Fruit fly (Drosophila melanogaster) whole organism, pupa: ENCODE results near the gene mRpS18B.

Experiments
- CG10348 ChIP-seq: fragments of 200-800 bp; sonication (Bioruptor generic); IDR thresholded peaks from 2 replicates; pipeline ENCODE4 v1.3.6; 2022; ENCODE audit warnings: missing biosample characterization, missing genetic modification characterization
- CG12605 ChIP-seq: fragments of 200-800 bp; sonication (Bioruptor generic); IDR thresholded peaks from 2 replicates; pipeline ENCODE4 v1.3.6; 2022; ENCODE audit warnings: missing biosample characterization, missing genetic modification characterization
- CG13204 ChIP-seq: fragments of 200-800 bp; sonication (Bioruptor generic); optimal IDR thresholded peaks from 2 replicates; lab custom pipeline; 2018; ENCODE audit warnings: missing biosample characterization, mild to moderate bottlenecking, missing genetic modification characterization, moderate library complexity
- CG14655 ChIP-seq: fragments of 200-800 bp; sonication (Bioruptor generic); optimal IDR thresholded peaks from 3 replicates; lab custom pipeline; 2017; ENCODE audit warnings: mild to moderate bottlenecking, missing biosample characterization, missing genetic modification reagents, missing genetic modification characterization
- CG15710 ChIP-seq: fragments of 200-800 bp; sonication (Bioruptor generic); optimal IDR thresholded peaks from 2 replicates; lab custom pipeline; 2018; ENCODE audit warnings: missing biosample characterization, mild to moderate bottlenecking, missing genetic modification characterization, moderate library complexity
- CG17806 ChIP-seq: fragments of 200-800 bp; sonication (Bioruptor generic); optimal IDR thresholded peaks from 2 replicates; lab custom pipeline; 2018; ENCODE audit warnings: missing biosample characterization, mild to moderate bottlenecking, missing genetic modification characterization, moderate library complexity
- CG32121 ChIP-seq: fragments of 200-800 bp; sonication (Bioruptor generic); IDR thresholded peaks from 2 replicates; pipeline ENCODE4 v1.3.6; 2022; ENCODE audit warnings: missing biosample characterization, missing genetic modification characterization
- CG34367 ChIP-seq: fragments of 200-800 bp; sonication (Bioruptor generic); optimal IDR thresholded peaks from 2 replicates; lab custom pipeline; 2018; ENCODE audit warnings: missing biosample characterization, mild to moderate bottlenecking, missing genetic modification characterization
- CG4496 ChIP-seq: fragments of 200-800 bp; sonication (Bioruptor generic); IDR thresholded peaks from 3 replicates; pipeline ENCODE4 v1.3.6; 2022; ENCODE audit warnings: missing biosample characterization, missing genetic modification characterization
- CG8159 ChIP-seq: fragments of 200-800 bp; sonication (Bioruptor generic); optimal IDR thresholded peaks from 3 replicates; lab custom pipeline; 2018; ENCODE audit warnings: missing biosample characterization, mild to moderate bottlenecking, missing genetic modification characterization, moderate library complexity
- CG8301 ChIP-seq: fragments of 200-800 bp; sonication (Bioruptor generic); optimal IDR thresholded peaks from 2 replicates; lab custom pipeline; 2018; ENCODE audit warnings: missing biosample characterization, mild to moderate bottlenecking, missing genetic modification characterization
- CG9948 ChIP-seq: fragments of 200-800 bp; sonication (Bioruptor generic); optimal IDR thresholded peaks from 2 replicates; lab custom pipeline; 2018; ENCODE audit warnings: missing biosample characterization, mild to moderate bottlenecking, missing genetic modification characterization, moderate library complexity
- D1 ChIP-seq: fragments of 200-800 bp; sonication (Bioruptor generic); optimal IDR thresholded peaks from 2 replicates; lab custom pipeline; 2018; ENCODE audit warnings: missing biosample characterization, mild to moderate bottlenecking, missing genetic modification characterization, moderate library complexity
- EcR ChIP-seq: fragments of 200-800 bp; sonication (Bioruptor generic); optimal IDR thresholded peaks from 3 replicates; lab custom pipeline; 2019; ENCODE audit warnings: missing biosample characterization, missing genetic modification characterization, mild to moderate bottlenecking, moderate library complexity, missing genetic modification reagents
- Ets98B ChIP-seq: fragments of 200-800 bp; sonication (Bioruptor generic); IDR thresholded peaks from 2 replicates; pipeline ENCODE4 v1.3.6; 2022; ENCODE audit warnings: missing biosample characterization, missing genetic modification characterization
- Pif1A ChIP-seq: fragments of 200-800 bp; sonication (Bioruptor generic); optimal IDR thresholded peaks from 3 replicates; lab custom pipeline; 2016; ENCODE audit warnings: missing biosample characterization, missing genetic modification characterization
- Pif1B ChIP-seq: fragments of 200-800 bp; sonication (Bioruptor generic); optimal IDR thresholded peaks from 3 replicates; lab custom pipeline; 2016; ENCODE audit warnings: missing biosample characterization, missing genetic modification characterization
- Snoo ChIP-seq: fragments of 200-800 bp; sonication (Bioruptor generic); optimal IDR thresholded peaks from 3 replicates; lab custom pipeline; 2017; ENCODE audit warnings: missing biosample characterization, mild to moderate bottlenecking, missing genetic modification characterization, inconsistent platforms
- fd96Ca ChIP-seq: fragments of 200-800 bp; sonication (Bioruptor generic); IDR thresholded peaks from 3 replicates; pipeline ENCODE4 v1.3.6; 2022; ENCODE audit warnings: missing biosample characterization, missing genetic modification characterization
- gl ChIP-seq: fragments of 200-800 bp; sonication (Bioruptor generic); optimal IDR thresholded peaks from 2 replicates; lab custom pipeline; 2018; ENCODE audit warnings: missing biosample characterization, mild to moderate bottlenecking, missing genetic modification characterization
- rn ChIP-seq: fragments of 200-800 bp; sonication (Bioruptor generic); IDR thresholded peaks from 2 replicates; pipeline ENCODE4 v1.3.6; 2022; ENCODE audit warnings: missing biosample characterization, missing genetic modification characterization

Gene mRpS18B

dm6 chr2L:20075234-20075803, 21.7 kb downstream of the mRpS18B start, which contains the start of the genes pr and neb:
Gene pr (minus strand): TSS chr2L:20075458.
Gene neb (plus strand): TSS chr2L:20075757.
- TF ChIP-seq Pif1B (peak; percentile 61), gl (tag; lab: Kevin White, UChicago) (no peak), CG13204 (GFP tag; lab: Kevin White, UChicago) (no peak), Snoo (tag; lab: Kevin White, UChicago) (no peak), rn (GFP tag; lab: Robert Waterston, UW) (no peak), CG34367 (tag; lab: Kevin White, UChicago) (peak; percentile 36), CG12605 (GFP tag; lab: Robert Waterston, UW) (0 out of 2 replicates have a peak, but pooled peaks have one; percentile 39), CG15710 (tag; lab: Kevin White, UChicago) (peak; percentile 50), CG8159 (tag; lab: Kevin White, UChicago) (no peak), CG4496 (GFP tag; lab: Robert Waterston, UW) (no peak)

dm6 chr2L:20074388-20074787, 22.7 kb downstream of the mRpS18B start:
- TF ChIP-seq CG12605 (GFP tag; lab: Robert Waterston, UW) (no peak), CG10348 (no peak), fd96Ca (GFP tag; lab: Robert Waterston, UW) (no peak), Pif1A (no peak), CG9948 (tag; lab: Kevin White, UChicago) (no peak), CG32121 (GFP tag; lab: Robert Waterston, UW) (no peak), CG34367 (tag; lab: Kevin White, UChicago) (no peak), CG14655 (GFP tag; lab: Kevin White, UChicago) (no peak), CG17806 (tag; lab: Kevin White, UChicago) (no peak), CG15710 (tag; lab: Kevin White, UChicago) (no peak), Snoo (tag; lab: Kevin White, UChicago) (no peak), rn (GFP tag; lab: Robert Waterston, UW) (no peak), CG4496 (GFP tag; lab: Robert Waterston, UW) (no peak), CG8301 (tag; lab: Kevin White, UChicago) (no peak), CG8159 (tag; lab: Kevin White, UChicago) (no peak), EcR (GFP tag; lab: Kevin White, UChicago) (no peak), gl (tag; lab: Kevin White, UChicago) (no peak)

dm6 chr2L:20072095-20072494, 25.0 kb downstream of the mRpS18B start, which contains the start of gene CG10730:
Gene CG10730 (minus strand): TSS chr2L:20072195.
- no peak for TF ChIP-seq EcR (GFP tag; lab: Kevin White, UChicago)
- TF ChIP-seq CG32121 (GFP tag; lab: Robert Waterston, UW), result no peak
- no peak for TF ChIP-seq D1 (tag; lab: Kevin White, UChicago)
- TF ChIP-seq Pif1A, result no peak
- no peak for TF ChIP-seq CG4496 (GFP tag; lab: Robert Waterston, UW)
- no peak for TF ChIP-seq Snoo (tag; lab: Kevin White, UChicago)
- TF ChIP-seq CG9948 (tag; lab: Kevin White, UChicago), result no peak
- TF ChIP-seq Pif1B, result no peak
- TF ChIP-seq CG8301 (tag; lab: Kevin White, UChicago), result no peak
- no peak for TF ChIP-seq CG15710 (tag; lab: Kevin White, UChicago)
- TF ChIP-seq CG8159 (tag; lab: Kevin White, UChicago), result no peak
- TF ChIP-seq gl (tag; lab: Kevin White, UChicago), result no peak
- no peak for TF ChIP-seq CG34367 (tag; lab: Kevin White, UChicago)
- no peak for TF ChIP-seq Ets98B (GFP tag; lab: Robert Waterston, UW)
- TF ChIP-seq CG10348, result no peak
- no peak for TF ChIP-seq CG14655 (GFP tag; lab: Kevin White, UChicago)
- TF ChIP-seq CG12605 (GFP tag; lab: Robert Waterston, UW), result no peak
- TF ChIP-seq rn (GFP tag; lab: Robert Waterston, UW), result no peak
- TF ChIP-seq fd96Ca (GFP tag; lab: Robert Waterston, UW), result no peak
- TF ChIP-seq CG17806 (tag; lab: Kevin White, UChicago), result no peak

- TF ChIP-seq EcR (GFP tag; lab: Kevin White, UChicago) (peak; percentile 87), Ets98B (GFP tag; lab: Robert Waterston, UW) (no peak)
- TF ChIP-seq, all 21 proteins: peak for 1
Observed at dm6 chr2L:20069158-20070016, 27.7 kb downstream of the mRpS18B start.

- no peak for TF ChIP-seq Ets98B (GFP tag; lab: Robert Waterston, UW)
- TF ChIP-seq EcR (GFP tag; lab: Kevin White, UChicago), result peak; percentile 84
- TF ChIP-seq CG10348, result no peak
Observed at dm6 chr2L:20067928-20068327, 29.1 kb downstream of the mRpS18B start.

dm6 chr2L:20066233-20066650, 30.8 kb downstream of the mRpS18B start, which contains the start of gene bwa:
Gene bwa (plus strand): TSS chr2L:20066391.
- TF ChIP-seq fd96Ca (GFP tag; lab: Robert Waterston, UW), result peak; percentile 36; the same call in 1 of the 3 replicates
- peak; percentile 13 for TF ChIP-seq EcR (GFP tag; lab: Kevin White, UChicago)
- no peak for TF ChIP-seq Snoo (tag; lab: Kevin White, UChicago)
- TF ChIP-seq D1 (tag; lab: Kevin White, UChicago), result no peak
- TF ChIP-seq gl (tag; lab: Kevin White, UChicago), result peak; percentile 19
